Worm (Caenorhabditis elegans) whole organism, dauer: ENCODE measurements around the gene srd-10.
"Not testable (repeated sequence)": the region's sequence is repeated elsewhere in the genome, so short reads cannot be mapped to it uniquely, and the experiment has no call there.

Source experiments
- unc-62 ChIP-seq: sonication (generic microtip); optimal IDR thresholded peaks from 2 replicates; lab custom pipeline; 2017; ENCODE audit warnings: missing biosample characterization, missing genetic modification reagents, missing genetic modification characterization

Gene srd-10

ce11 chrIV:13574733-13575132 lies at the start of gene srd-10:
TSS of gene srd-10 (plus strand) at chrIV:13575033.
- TF ChIP-seq unc-62 (GFP tag; lab: Kevin White, UChicago): no peak

ce11 chrIV:13525223-13525622 lies 49.6 kb upstream of the srd-10 start:
- TF ChIP-seq unc-62 (GFP tag; lab: Kevin White, UChicago): no peak

- TF ChIP-seq unc-62 (GFP tag; lab: Kevin White, UChicago): no peak
These were observed 35.9 kb upstream of the srd-10 start for ce11 chrIV:13538901-13539300.

- no peak for TF ChIP-seq unc-62 (GFP tag; lab: Kevin White, UChicago)
These were observed 34.7 kb upstream of the srd-10 start, which contains the start of gene rsd-2 for ce11 chrIV:13540165-13540564. TSS of gene rsd-2 (minus strand) at chrIV:13540265.

- no peak for TF ChIP-seq unc-62 (GFP tag; lab: Kevin White, UChicago)
These were observed 26.6 kb upstream of the srd-10 start, which contains the start of gene F52G2.3 for ce11 chrIV:13548188-13548587. TSS of gene F52G2.3 (minus strand) at chrIV:13548230.

ce11 chrIV:13549350-13549749 lies 25.5 kb upstream of the srd-10 start:
- no peak for TF ChIP-seq unc-62 (GFP tag; lab: Kevin White, UChicago)

ce11 chrIV:13554350-13554749 lies 20.5 kb upstream of the srd-10 start:
- no peak for TF ChIP-seq unc-62 (GFP tag; lab: Kevin White, UChicago)

- no peak for TF ChIP-seq unc-62 (GFP tag; lab: Kevin White, UChicago)
These were observed 19.3 kb upstream of the srd-10 start for ce11 chrIV:13555508-13555907.

ce11 chrIV:13557393-13557792 lies 17.4 kb upstream of the srd-10 start:
- TF ChIP-seq unc-62 (GFP tag; lab: Kevin White, UChicago): no peak

- TF ChIP-seq unc-62 (GFP tag; lab: Kevin White, UChicago): no peak
These were observed 15.8 kb upstream of the srd-10 start for ce11 chrIV:13559020-13559419.

- no peak for TF ChIP-seq unc-62 (GFP tag; lab: Kevin White, UChicago)
These were observed 13.2 kb upstream of the srd-10 start, which contains the start of the genes Y45F10B.13 and qui-1 for ce11 chrIV:13561629-13562028. TSS of gene Y45F10B.13 (minus strand) at chrIV:13561729. TSS of gene qui-1 (plus strand) at chrIV:13561861.

- TF ChIP-seq unc-62 (GFP tag; lab: Kevin White, UChicago): no peak
These were observed 10.5 kb upstream of the srd-10 start for ce11 chrIV:13564284-13564683.

ce11 chrIV:13575673-13576072 lies 840 bp downstream of the srd-10 start:
- no peak for TF ChIP-seq unc-62 (GFP tag; lab: Kevin White, UChicago)

ce11 chrIV:13578174-13578573 lies 3.3 kb downstream of the srd-10 start, which contains the start of gene Y45F10B.8:
TSS of gene Y45F10B.8 (minus strand) at chrIV:13578274.
- TF ChIP-seq unc-62 (GFP tag; lab: Kevin White, UChicago): not testable (repeated sequence)

- not testable (repeated sequence) for TF ChIP-seq unc-62 (GFP tag; lab: Kevin White, UChicago)
These were observed 4.1 kb downstream of the srd-10 start, which contains the start of gene sru-16 for ce11 chrIV:13578953-13579352. TSS of gene sru-16 (plus strand) at chrIV:13579253.

ce11 chrIV:13582909-13583308 lies 8.1 kb downstream of the srd-10 start, which contains the start of gene sru-12:
TSS of gene sru-12 (plus strand) at chrIV:13583209.
- TF ChIP-seq unc-62 (GFP tag; lab: Kevin White, UChicago): no peak

ce11 chrIV:13584646-13585045 lies 9.8 kb downstream of the srd-10 start, which contains the start of gene sru-11:
TSS of gene sru-11 (plus strand) at chrIV:13584946.
- TF ChIP-seq unc-62 (GFP tag; lab: Kevin White, UChicago): no peak
